Worm (Caenorhabditis elegans) whole organism, young adult: Measurements from ENCODE around the gene amt-4.

ENCODE experiments used
- ceh-40 ChIP-seq: fragments of 200-800 bp; sonication (Bioruptor generic); IDR thresholded peaks from 2 replicates; pipeline ENCODE4 v1.3.6; 2022; ENCODE audit warnings: missing genetic modification characterization, missing compliant biosample characterization
- lag-1 ChIP-seq: fragments of 200-800 bp; sonication (Bioruptor generic); IDR thresholded peaks from 2 replicates; pipeline ENCODE4 v1.3.6; 2022; ENCODE audit warnings: missing genetic modification reagents, missing genetic modification characterization, missing compliant biosample characterization
- nhr-80 ChIP-seq: sonication (generic microtip); optimal IDR thresholded peaks from 2 replicates; lab custom pipeline; 2016; ENCODE audit warnings: missing genetic modification characterization, missing compliant biosample characterization
- pha-4 ChIP-seq: fragments of 150-350 bp; sonication (generic microtip); optimal IDR thresholded peaks from 2 replicates; lab custom pipeline; 2014; ENCODE audit warnings: missing biosample characterization, missing genetic modification reagents, missing genetic modification characterization
- rec-8 ChIP-seq, 2 experiments: sonication (generic microtip); optimal IDR thresholded peaks; 2 replicates each; lab custom pipeline; 2016; ENCODE audit warnings: mild to moderate bottlenecking in 2 of 2, missing genetic modification characterization in 2 of 2, missing genetic modification reagents in 2 of 2, missing genotype in 2 of 2, missing biosample characterization in 1 of 2, missing compliant biosample characterization in 1 of 2, moderate library complexity in 1 of 2
- unc-62 ChIP-seq: fragments of 150-350 bp; optimal IDR thresholded peaks from 2 replicates; lab custom pipeline; 2014; ENCODE audit warnings: missing biosample characterization, missing genetic modification reagents, missing genetic modification characterization

ce11 chrX:4578581-4578980 is 13.5 kb downstream of the amt-4 start:
- TF ChIP-seq pha-4 (no peak), ceh-40 (no peak), nhr-80 (tag; lab: Kevin White, UChicago) (no peak), lag-1 (GFP tag; lab: Robert Waterston, UW) (no peak), rec-8 (tag; optimal IDR thresholded peaks at IDR 0.05; lab: Kevin White, UChicago) (no peak), unc-62 (GFP tag; lab: Kevin White, UChicago) (no peak)
